Worm (Caenorhabditis elegans): ENCODE data around the gene F36D3.4.

The F36D3.4 gene

ce11 chrV:16467840-16468239 lies 49.7 kb downstream of the F36D3.4 start, which contains the start of gene sru-44:
sru-44 (minus strand) TSS chrV:16467940.
- no peak for TF ChIP-seq lin-29 (GFP tag; IDR thresholded peaks at IDR 0.05)
- peak in 1 of 2 experiments; percentile 28 for TF ChIP-seq unc-62 (GFP tag; optimal IDR thresholded peaks at IDR 0.05 in 1 of 2)
- no peak for TF ChIP-seq unc-62 (tag; optimal IDR thresholded peaks at IDR 0.05)
